Worm (Caenorhabditis elegans): Measurements from ENCODE around the gene lgc-16.

ce11 chrX:12143693-12144092, 25.3 kb downstream of the lgc-16 start, which contains the start of gene M153.5:
- TF ChIP-seq W03F9.2 (tag; optimal IDR thresholded peaks at IDR 0.05) (no peak), him-1 (tag; optimal IDR thresholded peaks at IDR 0.05) (no peak)

All from whole organism, L4/young adult.